Worm (Caenorhabditis elegans) whole organism, late embryonic: ENCODE measurements around the gene K10B4.1.

Experiments used
- K09A11.1 ChIP-seq: sonication (generic microtip); optimal IDR thresholded peaks from 2 replicates; lab custom pipeline; 2017; ENCODE audit warnings: antibody characterized with exemption, mild to moderate bottlenecking, missing genetic modification characterization, missing compliant biosample characterization; ENCODE audit not compliant: insufficient read depth
- Y22D7AL.16 ChIP-seq: sonication (generic microtip); optimal IDR thresholded peaks from 2 replicates; lab custom pipeline; 2016; ENCODE audit warnings: missing genetic modification characterization, missing compliant biosample characterization
- ama-1 ChIP-seq: fragments of 150-350 bp; optimal IDR thresholded peaks from 2 replicates; lab custom pipeline; 2014
- ceh-18 ChIP-seq: sonication (generic microtip); optimal IDR thresholded peaks from 2 replicates; lab custom pipeline; 2016; ENCODE audit warnings: missing genetic modification characterization, missing compliant biosample characterization
- ceh-9 ChIP-seq: sonication (generic microtip); optimal IDR thresholded peaks from 2 replicates; lab custom pipeline; 2016; ENCODE audit warnings: mild to moderate bottlenecking, missing genetic modification characterization, inconsistent platforms, missing compliant biosample characterization
- fkh-6 ChIP-seq: sonication (generic microtip); optimal IDR thresholded peaks from 2 replicates; lab custom pipeline; 2016; ENCODE audit warnings: missing genetic modification characterization, missing compliant biosample characterization
- hlh-15 ChIP-seq: sonication (generic microtip); optimal IDR thresholded peaks from 2 replicates; lab custom pipeline; 2016; ENCODE audit warnings: missing genetic modification characterization, missing compliant biosample characterization
- pha-2 ChIP-seq: sonication (generic microtip); optimal IDR thresholded peaks from 2 replicates; lab custom pipeline; 2017; ENCODE audit warnings: mild to moderate bottlenecking, missing genetic modification characterization, missing compliant biosample characterization
- pros-1 ChIP-seq: fragments of 150-350 bp; optimal IDR thresholded peaks from 2 replicates; lab custom pipeline; 2014; ENCODE audit warnings: missing biosample characterization, missing genetic modification reagents, missing genetic modification characterization
- tbx-2 ChIP-seq: sonication (generic microtip); optimal IDR thresholded peaks from 2 replicates; lab custom pipeline; 2016; ENCODE audit warnings: missing genetic modification characterization, missing compliant biosample characterization
- unc-55 ChIP-seq: sonication (generic microtip); optimal IDR thresholded peaks from 2 replicates; lab custom pipeline; 2017; ENCODE audit warnings: missing biosample characterization, missing genetic modification reagents, missing genetic modification characterization

ce11 chrII:178146-178545 is 42.9 kb downstream of the K10B4.1 start:
- no peak for TF ChIP-seq unc-55 (GFP tag; lab: Kevin White, UChicago)
- TF ChIP-seq tbx-2 (tag; lab: Kevin White, UChicago): no peak
- no peak for TF ChIP-seq hlh-15 (tag; lab: Kevin White, UChicago)
- TF ChIP-seq ama-1 (lab: Kevin White, UChicago): no peak
- no peak for TF ChIP-seq fkh-6
- no peak for TF ChIP-seq ceh-18 (tag; lab: Kevin White, UChicago)
- no peak for TF ChIP-seq K09A11.1 (tag; lab: Kevin White, UChicago)
- TF ChIP-seq pha-2 (tag; lab: Kevin White, UChicago): no peak
- no peak for TF ChIP-seq Y22D7AL.16 (tag; lab: Kevin White, UChicago)
- no peak for TF ChIP-seq ceh-9 (tag; lab: Kevin White, UChicago)
- no peak for TF ChIP-seq pros-1 (tag; lab: Kevin White, UChicago)
